Worm (Caenorhabditis elegans) whole organism, young adult: ENCODE data around the gene C43F9.4.
A peak's percentile ranks its signal among the peaks of the same experiment; 100 is the strongest.

ENCODE experiments used
- B0019.2 ChIP-seq: fragments of 200-800 bp; sonication (Bioruptor generic); conservative IDR thresholded peaks from 2 replicates; pipeline ENCODE4 v1.3.6; 2022; ENCODE audit warnings: missing genetic modification reagents, missing genetic modification characterization, missing compliant biosample characterization
- B0035.1 ChIP-seq: sonication (generic microtip); optimal IDR thresholded peaks from 2 replicates; lab custom pipeline; 2016; ENCODE audit warnings: missing genetic modification characterization, mild to moderate bottlenecking, missing compliant biosample characterization, missing genotype, missing genetic modification reagents
- B0261.1 ChIP-seq: sonication (generic microtip); optimal IDR thresholded peaks from 2 replicates; lab custom pipeline; 2016; ENCODE audit warnings: mild to moderate bottlenecking, missing genetic modification characterization, moderate library complexity, missing compliant biosample characterization
- B0336.3 ChIP-seq: fragments of 200-800 bp; sonication (Bioruptor generic); IDR thresholded peaks from 2 replicates; pipeline ENCODE4 v1.3.6; 2022; ENCODE audit warnings: missing genetic modification characterization, missing compliant biosample characterization
- F10E7.11 ChIP-seq: sonication (generic microtip); optimal IDR thresholded peaks from 2 replicates; lab custom pipeline; 2017; ENCODE audit warnings: mild to moderate bottlenecking, missing genetic modification characterization, moderate library complexity, missing compliant biosample characterization
- F52B5.7 ChIP-seq: sonication (generic microtip); optimal IDR thresholded peaks from 2 replicates; lab custom pipeline; 2016; ENCODE audit warnings: mild to moderate bottlenecking, missing genetic modification characterization, missing compliant biosample characterization
- Y53G8AR.9 ChIP-seq: fragments of 200-800 bp; sonication (Bioruptor generic); conservative IDR thresholded peaks from 2 replicates; pipeline ENCODE4 v1.3.6; 2022; ENCODE audit warnings: missing genetic modification reagents, missing genetic modification characterization, missing compliant biosample characterization
- Y67H2A.10 ChIP-seq: fragments of 200-800 bp; sonication (Bioruptor generic); conservative IDR thresholded peaks from 2 replicates; pipeline ENCODE4 v1.3.6; 2022; ENCODE audit warnings: missing genetic modification reagents, missing genetic modification characterization, missing compliant biosample characterization
- Y95B8A.8 ChIP-seq: fragments of 200-800 bp; sonication (Bioruptor generic); IDR thresholded peaks from 2 replicates; pipeline ENCODE4 v1.3.6; 2022; ENCODE audit warnings: missing genetic modification reagents, missing genetic modification characterization, missing compliant biosample characterization
- ZK185.1 ChIP-seq: sonication (generic microtip); optimal IDR thresholded peaks from 2 replicates; lab custom pipeline; 2016; ENCODE audit warnings: mild to moderate bottlenecking, missing genetic modification characterization, missing compliant biosample characterization; ENCODE audit not compliant: poor library complexity, severe bottlenecking
- akir-1 ChIP-seq: fragments of 200-800 bp; sonication (Bioruptor generic); optimal IDR thresholded peaks from 2 replicates; lab custom pipeline; 2018; ENCODE audit warnings: mild to moderate bottlenecking, missing genetic modification characterization, moderate library complexity, missing compliant biosample characterization
- aptf-2 ChIP-seq: fragments of 200-800 bp; sonication (Bioruptor generic); conservative IDR thresholded peaks from 2 replicates; pipeline ENCODE4 v1.3.6; 2022; ENCODE audit warnings: missing genetic modification reagents, missing genetic modification characterization, missing compliant biosample characterization
- aptf-3 ChIP-seq: fragments of 200-800 bp; sonication (Bioruptor generic); IDR thresholded peaks from 2 replicates; pipeline ENCODE4 v1.3.6; 2022; ENCODE audit warnings: missing genetic modification characterization, missing compliant biosample characterization
- attf-3 ChIP-seq: fragments of 200-800 bp; sonication (Bioruptor generic); conservative IDR thresholded peaks from 2 replicates; pipeline ENCODE4 v1.3.6; 2022; ENCODE audit warnings: missing genetic modification reagents, missing genetic modification characterization, missing compliant biosample characterization
- cebp-1 ChIP-seq, 2 experiments: fragments of 200-800 bp in 1 of 2; sonication (Bioruptor generic) in 1 of 2; sonication (generic microtip) in 1 of 2; IDR thresholded peaks in 1 of 2; optimal IDR thresholded peaks in 1 of 2; 2 replicates each; pipeline versions ENCODE4 v1.3.6 to Lab custom; 2017 to 2022; ENCODE audit warnings: missing compliant biosample characterization in 2 of 2, missing genetic modification characterization in 2 of 2, mild to moderate bottlenecking in 1 of 2, missing genetic modification reagents in 1 of 2, moderate library complexity in 1 of 2
- cebp-2 ChIP-seq: fragments of 200-800 bp; sonication (Bioruptor generic); IDR thresholded peaks from 2 replicates; pipeline ENCODE4 v1.3.6; 2022; ENCODE audit warnings: missing genetic modification characterization, missing compliant biosample characterization
- ceh-58 ChIP-seq: fragments of 200-800 bp; sonication (Bioruptor generic); IDR thresholded peaks from 2 replicates; pipeline ENCODE4 v1.3.6; 2022; ENCODE audit warnings: missing genetic modification characterization, missing compliant biosample characterization
- ceh-79 ChIP-seq: sonication (generic microtip); optimal IDR thresholded peaks from 2 replicates; lab custom pipeline; 2017; ENCODE audit warnings: mild to moderate bottlenecking, missing genetic modification characterization, missing compliant biosample characterization
- chd-7 ChIP-seq: sonication (generic microtip); optimal IDR thresholded peaks from 2 replicates; lab custom pipeline; 2016; ENCODE audit warnings: mild to moderate bottlenecking, missing genetic modification characterization, moderate library complexity, missing compliant biosample characterization
- dpff-1 ChIP-seq: sonication (generic microtip); optimal IDR thresholded peaks from 2 replicates; lab custom pipeline; 2017; ENCODE audit warnings: mild to moderate bottlenecking, missing genetic modification characterization, missing compliant biosample characterization
- dpl-1 ChIP-seq: fragments of 150-350 bp; optimal IDR thresholded peaks from 2 replicates; lab custom pipeline; 2014; ENCODE audit warnings: missing biosample characterization, missing genetic modification reagents, missing genetic modification characterization
- egl-44 ChIP-seq: fragments of 200-800 bp; sonication (Bioruptor generic); IDR thresholded peaks from 2 replicates; pipeline ENCODE4 v1.3.6; 2022; ENCODE audit warnings: missing genetic modification reagents, missing genetic modification characterization, missing compliant biosample characterization
- fkh-3 ChIP-seq: sonication (generic microtip); optimal IDR thresholded peaks from 2 replicates; lab custom pipeline; 2016; ENCODE audit warnings: mild to moderate bottlenecking, missing genetic modification characterization, missing compliant biosample characterization
- hmg-20 ChIP-seq: fragments of 200-800 bp; sonication (Bioruptor generic); IDR thresholded peaks from 2 replicates; pipeline ENCODE4 v1.3.6; 2022; ENCODE audit warnings: missing genetic modification reagents, missing genetic modification characterization, missing compliant biosample characterization
- hrde-1 ChIP-seq: sonication (generic microtip); optimal IDR thresholded peaks from 2 replicates; lab custom pipeline; 2016; ENCODE audit warnings: missing genetic modification characterization, mild to moderate bottlenecking, missing compliant biosample characterization, moderate library complexity, missing genotype, missing genetic modification reagents, borderline replicate concordance
- lin-26 ChIP-seq: fragments of 200-800 bp; sonication (Bioruptor generic); IDR thresholded peaks from 2 replicates; pipeline ENCODE4 v1.3.6; 2022; ENCODE audit warnings: missing genetic modification reagents, missing genetic modification characterization, missing compliant biosample characterization
- lin-54 ChIP-seq: fragments of 200-800 bp; sonication (Bioruptor generic); optimal IDR thresholded peaks from 2 replicates; lab custom pipeline; 2018; ENCODE audit warnings: mild to moderate bottlenecking, missing genetic modification characterization, missing compliant biosample characterization
- lir-1 ChIP-seq: fragments of 200-800 bp; sonication (Bioruptor generic); conservative IDR thresholded peaks from 2 replicates; pipeline ENCODE4 v1.3.6; 2022; ENCODE audit warnings: missing genetic modification reagents, missing genetic modification characterization, missing compliant biosample characterization
- madf-10 ChIP-seq: sonication (generic microtip); optimal IDR thresholded peaks from 2 replicates; lab custom pipeline; 2016; ENCODE audit warnings: mild to moderate bottlenecking, missing genetic modification characterization, missing compliant biosample characterization
- madf-3 ChIP-seq: fragments of 200-800 bp; sonication (Bioruptor generic); IDR thresholded peaks from 2 replicates; pipeline ENCODE4 v1.3.6; 2022; ENCODE audit warnings: missing genetic modification reagents, missing genetic modification characterization, missing compliant biosample characterization
- mcd-1 ChIP-seq: fragments of 200-800 bp; sonication (Bioruptor generic); IDR thresholded peaks from 2 replicates; pipeline ENCODE4 v1.3.6; 2022; ENCODE audit warnings: missing genetic modification reagents, missing genetic modification characterization, missing compliant biosample characterization
- nfya-2 ChIP-seq: fragments of 200-800 bp; sonication (Bioruptor generic); IDR thresholded peaks from 2 replicates; pipeline ENCODE4 v1.3.6; 2022; ENCODE audit warnings: missing genetic modification reagents, missing genetic modification characterization, missing compliant biosample characterization
- nfyb-1 ChIP-seq: fragments of 200-800 bp; sonication (Bioruptor generic); IDR thresholded peaks from 2 replicates; pipeline ENCODE4 v1.3.6; 2022; ENCODE audit warnings: missing genetic modification reagents, missing genetic modification characterization, missing compliant biosample characterization
- nhr-80 ChIP-seq: sonication (generic microtip); optimal IDR thresholded peaks from 2 replicates; lab custom pipeline; 2016; ENCODE audit warnings: missing genetic modification characterization, missing compliant biosample characterization
- pha-4 ChIP-seq: fragments of 150-350 bp; sonication (generic microtip); optimal IDR thresholded peaks from 2 replicates; lab custom pipeline; 2014; ENCODE audit warnings: missing biosample characterization, missing genetic modification reagents, missing genetic modification characterization
- repo-1 ChIP-seq: sonication (generic microtip); optimal IDR thresholded peaks from 2 replicates; lab custom pipeline; 2017; ENCODE audit warnings: mild to moderate bottlenecking, missing genetic modification characterization, missing compliant biosample characterization
- sdz-38 ChIP-seq: sonication (generic microtip); optimal IDR thresholded peaks from 2 replicates; lab custom pipeline; 2016; ENCODE audit warnings: missing genotype, missing genetic modification characterization, missing compliant biosample characterization
- snpc-1.1 ChIP-seq: sonication (generic microtip); optimal IDR thresholded peaks from 2 replicates; lab custom pipeline; 2017; ENCODE audit warnings: missing genetic modification characterization, mild to moderate bottlenecking, missing compliant biosample characterization, antibody characterized with exemption, moderate library complexity, missing genotype, missing genetic modification reagents; ENCODE audit not compliant: insufficient read depth
- tbp1 ChIP-seq: fragments of 200-800 bp; sonication (Bioruptor generic); optimal IDR thresholded peaks from 2 replicates; lab custom pipeline; 2018; ENCODE audit warnings: mild to moderate bottlenecking, missing genetic modification characterization, missing compliant biosample characterization
- tbx-9 ChIP-seq: sonication (generic microtip); optimal IDR thresholded peaks from 2 replicates; lab custom pipeline; 2016; ENCODE audit warnings: borderline replicate concordance, missing genetic modification characterization, inconsistent platforms, missing compliant biosample characterization
- unc-130 ChIP-seq: sonication (generic microtip); optimal IDR thresholded peaks from 2 replicates; lab custom pipeline; 2016; ENCODE audit warnings: missing genetic modification reagents, missing genetic modification characterization, missing compliant biosample characterization
- xnd-1 ChIP-seq: sonication (generic microtip); optimal IDR thresholded peaks from 2 replicates; lab custom pipeline; 2016; ENCODE audit warnings: missing genotype, missing genetic modification reagents, missing genetic modification characterization, missing compliant biosample characterization
- zfh-2 ChIP-seq: fragments of 200-800 bp; sonication (Bioruptor generic); conservative IDR thresholded peaks from 2 replicates; pipeline ENCODE4 v1.3.6; 2022; ENCODE audit warnings: missing genetic modification reagents, missing genetic modification characterization, missing compliant biosample characterization
- zim-3 ChIP-seq: sonication (generic microtip); optimal IDR thresholded peaks from 2 replicates; lab custom pipeline; 2017; ENCODE audit warnings: mild to moderate bottlenecking, missing genetic modification characterization, moderate library complexity, missing compliant biosample characterization
- ztf-18 ChIP-seq: sonication (generic microtip); optimal IDR thresholded peaks from 2 replicates; lab custom pipeline; 2016; ENCODE audit warnings: missing genotype, mild to moderate bottlenecking, missing genetic modification characterization, missing compliant biosample characterization

Gene C43F9.4

DNA sequence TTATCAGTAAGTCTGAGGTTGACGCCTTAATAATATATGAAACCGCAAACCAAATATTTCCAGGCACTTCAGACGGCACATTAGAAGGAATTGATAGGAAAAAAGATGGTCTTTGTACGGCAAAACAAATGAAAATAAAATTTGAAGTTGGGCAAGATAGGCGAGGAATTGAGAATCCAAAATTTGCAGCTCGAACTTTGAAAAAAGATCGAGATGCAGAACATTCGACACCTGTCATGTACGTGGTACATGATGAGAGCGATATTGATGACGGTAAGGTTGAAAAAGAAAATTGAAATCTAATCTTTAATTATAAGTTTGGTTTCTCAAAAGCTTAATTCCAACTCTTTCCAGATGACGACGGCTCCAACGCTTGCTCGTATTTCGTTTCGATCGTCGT is 11.4 kb downstream of the C43F9.4 start:
- no peak for TF ChIP-seq zfh-2
- peak; percentile 37 for TF ChIP-seq nhr-80
- TF ChIP-seq B0261.1 = no peak

ce11 chrIV:10576624-10577023 is 12.3 kb downstream of the C43F9.4 start:
- TF ChIP-seq lin-26 (GFP tag; lab: Robert Waterston, UW) = no peak
- no peak for TF ChIP-seq cebp-2
- no peak for TF ChIP-seq tbx-9 (tag; lab: Kevin White, UChicago)
- TF ChIP-seq repo-1 (tag; lab: Kevin White, UChicago) = no peak
- TF ChIP-seq egl-44 (GFP tag; lab: Robert Waterston, UW) = no peak
- TF ChIP-seq unc-130 (GFP tag; lab: Kevin White, UChicago) = no peak
- no peak for TF ChIP-seq madf-10 (tag; lab: Kevin White, UChicago)
- no peak for TF ChIP-seq pha-4 (tag; lab: Kevin White, UChicago)
- no peak for TF ChIP-seq nfyb-1
- no peak for TF ChIP-seq B0019.2 (GFP tag; lab: Robert Waterston, UW)
- TF ChIP-seq sdz-38 (tag; lab: Kevin White, UChicago) = no peak
- TF ChIP-seq Y67H2A.10 (GFP tag; lab: Robert Waterston, UW) = no peak
- no peak for TF ChIP-seq Y95B8A.8 (GFP tag; lab: Robert Waterston, UW)
- TF ChIP-seq madf-3 (GFP tag; lab: Robert Waterston, UW) = no peak
- no peak for TF ChIP-seq ZK185.1 (tag; lab: Kevin White, UChicago)
- TF ChIP-seq snpc-1.1 (tag; lab: Kevin White, UChicago) = no peak
- TF ChIP-seq lir-1 (GFP tag; lab: Robert Waterston, UW) = no peak
- TF ChIP-seq ceh-58 (GFP tag; lab: Robert Waterston, UW) = no peak
- no peak for TF ChIP-seq fkh-3
- TF ChIP-seq, all 124 proteins: peak for 0

ce11 chrIV:10576050-10576449 is 12.9 kb downstream of the C43F9.4 start, which contains the start of gene efn-2:
Gene efn-2, plus strand, starts transcription at chrIV:10576350.
- no peak for TF ChIP-seq dpl-1 (GFP tag; lab: Kevin White, UChicago)
- no peak for TF ChIP-seq akir-1 (GFP tag; lab: Kevin White, UChicago)
- TF ChIP-seq cebp-1 (GFP tag; IDR thresholded peaks at IDR 0.05; lab: Robert Waterston, UW) = no peak
- no peak for TF ChIP-seq cebp-1 (tag; optimal IDR thresholded peaks at IDR 0.05; lab: Kevin White, UChicago)
- no peak for TF ChIP-seq dpff-1 (tag; lab: Kevin White, UChicago)
- no peak for TF ChIP-seq nfya-2
- TF ChIP-seq ceh-58 (GFP tag; lab: Robert Waterston, UW) = no peak
- TF ChIP-seq ceh-79 (tag; lab: Kevin White, UChicago) = no peak
- no peak for TF ChIP-seq lin-26 (GFP tag; lab: Robert Waterston, UW)
- no peak for TF ChIP-seq F52B5.7 (tag; lab: Kevin White, UChicago)

DNA sequence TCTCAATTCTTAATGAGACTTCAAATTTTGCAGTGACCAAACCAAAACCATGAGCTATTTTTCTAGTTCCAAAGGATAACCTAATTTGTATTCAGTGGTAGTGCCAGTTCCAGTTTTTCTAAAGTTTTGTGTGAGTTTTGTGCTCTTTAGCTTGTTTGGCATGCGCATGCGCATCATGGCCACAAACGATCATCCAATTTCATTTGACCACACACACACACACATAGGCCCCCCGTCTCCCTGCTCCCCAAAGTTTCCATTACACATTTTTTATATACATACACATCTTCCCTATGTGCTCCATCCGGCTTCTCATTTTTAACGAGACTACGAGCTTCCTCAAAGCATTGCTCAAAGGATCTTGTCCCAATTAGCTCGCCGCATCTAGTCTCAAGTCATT is 14.5 kb downstream of the C43F9.4 start:
- no peak for TF ChIP-seq attf-3 (GFP tag; lab: Robert Waterston, UW)
- no peak for TF ChIP-seq lin-26 (GFP tag; lab: Robert Waterston, UW)
- TF ChIP-seq tbp1 (GFP tag; lab: Kevin White, UChicago) = no peak
- no peak for TF ChIP-seq hrde-1 (tag; lab: Kevin White, UChicago)
- no peak for TF ChIP-seq aptf-2
- TF ChIP-seq ztf-18 (tag; lab: Kevin White, UChicago) = no peak
- TF ChIP-seq F10E7.11 (tag; lab: Kevin White, UChicago) = no peak
- no peak for TF ChIP-seq hmg-20 (GFP tag; lab: Robert Waterston, UW)
- TF ChIP-seq zim-3 (tag; lab: Kevin White, UChicago) = no peak
- TF ChIP-seq B0035.1 (tag; lab: Kevin White, UChicago) = no peak
- no peak for TF ChIP-seq B0336.3 (GFP tag; lab: Robert Waterston, UW)
- TF ChIP-seq xnd-1 (tag; lab: Kevin White, UChicago) = no peak
- no peak for TF ChIP-seq chd-7 (tag; lab: Kevin White, UChicago)
- no peak for TF ChIP-seq tbx-9 (tag; lab: Kevin White, UChicago)
- no peak for TF ChIP-seq Y95B8A.8 (GFP tag; lab: Robert Waterston, UW)
- TF ChIP-seq aptf-3 = no peak
- no peak for TF ChIP-seq mcd-1
- TF ChIP-seq Y53G8AR.9 (GFP tag; lab: Robert Waterston, UW) = no peak
- TF ChIP-seq lin-54 = no peak
